Fruit fly (Drosophila melanogaster): ENCODE results near the gene Adk2.

The Adk2 gene

dm6 chr3L:13014693-13015092, 7.8 kb downstream of the Adk2 start:
- TF ChIP-seq Rel (GFP tag; optimal IDR thresholded peaks at IDR 0.05) (no peak), Rel (tag; optimal IDR thresholded peaks at IDR 0.05) (peak; percentile 90), woc (GFP tag; optimal IDR thresholded peaks at IDR 0.05) (no peak)

- TF ChIP-seq lola (GFP tag; optimal IDR thresholded peaks at IDR 0.05) (no peak), rgr (GFP tag; optimal IDR thresholded peaks at IDR 0.05) (peak; percentile 1), sage (GFP tag; optimal IDR thresholded peaks at IDR 0.05) (no peak), brk (GFP tag; optimal IDR thresholded peaks at IDR 0.05) (peak; percentile 6), Hnf4 (GFP tag; optimal IDR thresholded peaks at IDR 0.05) (peak; percentile 18), tai (GFP tag; optimal IDR thresholded peaks at IDR 0.05) (peak; percentile 53), foxo (GFP tag; optimal IDR thresholded peaks at IDR 0.05) (peak in 1 of 2 experiments; percentile 26), Rel (GFP tag; optimal IDR thresholded peaks at IDR 0.05) (no peak), Rel (tag; optimal IDR thresholded peaks at IDR 0.05) (peak; percentile 87), dsf (GFP tag; optimal IDR thresholded peaks at IDR 0.05; ENCODE audit: borderline replicate concordance) (no peak), CG32264 (GFP tag; optimal IDR thresholded peaks at IDR 0.05) (no peak), fru (GFP tag; optimal IDR thresholded peaks at IDR 0.05) (peak; percentile 5)
These were observed 11.0 kb downstream of the Adk2 start, which contains the start of gene Cul6 for dm6 chr3L:13011511-13011910. Gene Cul6 (minus strand): TSS chr3L:13011685.

- no peak for TF ChIP-seq psq (GFP tag; optimal IDR thresholded peaks at IDR 0.05)
- TF ChIP-seq lola (GFP tag; optimal IDR thresholded peaks at IDR 0.05) = no peak
- TF ChIP-seq pan (optimal IDR thresholded peaks at IDR 0.05) = no peak
These were observed 14.5 kb downstream of the Adk2 start for dm6 chr3L:13007946-13008462.

DNA sequence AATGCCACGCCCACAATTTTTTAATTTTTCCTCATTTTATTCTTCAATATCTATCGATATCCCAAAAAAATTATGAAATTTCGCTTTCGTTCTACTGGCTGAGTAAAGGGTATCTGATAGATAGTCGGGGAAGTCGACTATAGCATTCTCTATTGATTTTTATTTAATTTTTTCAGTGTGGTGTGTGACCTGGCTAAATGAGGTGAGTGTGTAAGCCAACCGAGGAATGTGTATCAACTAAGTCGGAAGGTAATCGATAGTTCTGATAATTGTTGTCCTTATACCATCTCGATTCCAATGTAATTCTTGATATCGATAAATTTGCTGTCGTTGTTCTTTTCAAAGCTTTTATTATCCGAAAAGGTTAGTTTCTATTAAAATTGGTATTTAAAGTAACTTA, 16.0 kb downstream of the Adk2 start, which contains the start of gene CG11263:
CG11263 (plus strand) TSS at position 328 of the 400 bp plus-strand sequence.
- TF ChIP-seq brk (GFP tag; optimal IDR thresholded peaks at IDR 0.05) (peak; percentile 20), foxo (GFP tag; optimal IDR thresholded peaks at IDR 0.05) (peak in 1 of 2 experiments; percentile 40), tai (GFP tag; optimal IDR thresholded peaks at IDR 0.05) (peak; percentile 47), fru (GFP tag; optimal IDR thresholded peaks at IDR 0.05) (peak; percentile 35), CrebA (GFP tag; optimal IDR thresholded peaks at IDR 0.05; ENCODE audit: borderline replicate concordance) (no peak), Myc (optimal IDR thresholded peaks at IDR 0.05) (peak; percentile 38), Hr78 (GFP tag; optimal IDR thresholded peaks at IDR 0.05) (no peak), Hnf4 (GFP tag; optimal IDR thresholded peaks at IDR 0.05) (peak; percentile 60), ey (GFP tag; optimal IDR thresholded peaks at IDR 0.05) (peak; percentile 20), Hr83 (GFP tag; optimal IDR thresholded peaks at IDR 0.05; ENCODE audit: poor library complexity, severe bottlenecking) (peak; percentile 6), sv (GFP tag; optimal IDR thresholded peaks at IDR 0.05) (no peak), woc (GFP tag; optimal IDR thresholded peaks at IDR 0.05) (no peak)

- TF ChIP-seq rgr (GFP tag; optimal IDR thresholded peaks at IDR 0.05) (no peak), Hr83 (GFP tag; optimal IDR thresholded peaks at IDR 0.05; ENCODE audit: poor library complexity, severe bottlenecking) (no peak), ey (GFP tag; optimal IDR thresholded peaks at IDR 0.05) (no peak), Dif (GFP tag; optimal IDR thresholded peaks at IDR 0.05; ENCODE audit: partially characterized antibody) (no peak), sage (GFP tag; optimal IDR thresholded peaks at IDR 0.05) (no peak), Hnf4 (GFP tag; optimal IDR thresholded peaks at IDR 0.05) (no peak), dmrt93B (GFP tag; optimal IDR thresholded peaks at IDR 0.05) (no peak), h (GFP tag; optimal IDR thresholded peaks at IDR 0.05) (no peak), GATAd (GFP tag; optimal IDR thresholded peaks at IDR 0.05) (no peak), fru (GFP tag; optimal IDR thresholded peaks at IDR 0.05) (no peak), dl (GFP tag; optimal IDR thresholded peaks at IDR 0.05; ENCODE audit: insufficient read depth in 1 of 2, partially characterized antibody in 2 of 2) (no peak), CG32264 (GFP tag; optimal IDR thresholded peaks at IDR 0.05) (no peak)
These were observed 27.7 kb downstream of the Adk2 start, which contains the start of gene CG11262 for dm6 chr3L:12994835-12995234. Gene CG11262 (plus strand): TSS chr3L:12995135.

DNA sequence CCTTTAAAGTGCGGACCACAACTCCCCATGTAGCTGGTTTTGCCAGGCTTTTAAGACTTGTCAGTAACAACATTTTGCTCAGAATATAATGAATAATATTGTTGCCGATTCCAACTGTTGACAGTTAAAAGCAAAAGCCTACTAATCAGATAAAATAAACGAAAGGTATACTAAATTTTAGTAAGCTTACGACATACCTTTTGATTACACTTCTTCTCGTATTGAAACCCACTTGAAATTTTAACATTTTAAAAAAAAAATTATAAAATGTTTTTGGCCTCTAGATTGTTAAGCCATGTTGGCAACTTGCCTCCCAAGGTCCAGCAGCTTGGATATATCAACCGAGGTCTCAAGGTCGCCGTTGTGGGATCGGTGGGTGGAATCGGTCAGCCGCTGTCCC, 50.2 kb downstream of the Adk2 start, which contains the start of the genes CG10748 and CG10749:
CG10748 (minus strand) TSS at position 101 of the 400 bp plus-strand sequence.
CG10749 (plus strand) TSS at position 216 of the 400 bp plus-strand sequence.
- no peak for TF ChIP-seq foxo (GFP tag; optimal IDR thresholded peaks at IDR 0.05)
- no peak for TF ChIP-seq woc (GFP tag; optimal IDR thresholded peaks at IDR 0.05)
- no peak for TF ChIP-seq GATAd (GFP tag; optimal IDR thresholded peaks at IDR 0.05)
- no peak for TF ChIP-seq h (GFP tag; optimal IDR thresholded peaks at IDR 0.05)
